Fruit fly (Drosophila melanogaster): ENCODE data around the gene RFeSP.
A peak's percentile ranks its signal among the peaks of the same experiment; 100 is the strongest.

Gene RFeSP

dm6 chr2L:1632730-1633172, 18.8 kb upstream of the RFeSP start:
- TF ChIP-seq CG8319 (GFP tag; optimal IDR thresholded peaks at IDR 0.05): no peak
- TF ChIP-seq Sox102F (GFP tag; optimal IDR thresholded peaks at IDR 0.05): no peak
- peak; percentile 76 for TF ChIP-seq CG32006 (GFP tag; optimal IDR thresholded peaks at IDR 0.05)
- TF ChIP-seq net (GFP tag; optimal IDR thresholded peaks at IDR 0.05): no peak
- no peak for TF ChIP-seq CG6854 (GFP tag; optimal IDR thresholded peaks at IDR 0.05)
- peak; percentile 8 for TF ChIP-seq Smox (GFP tag; optimal IDR thresholded peaks at IDR 0.05)
- TF ChIP-seq Ets21C (GFP tag; optimal IDR thresholded peaks at IDR 0.05): no peak
- TF ChIP-seq achi (GFP tag; optimal IDR thresholded peaks at IDR 0.05): peak; percentile 39
- peak; percentile 50 for TF ChIP-seq OdsH (GFP tag; optimal IDR thresholded peaks at IDR 0.05)
- TF ChIP-seq Eip78C (GFP tag): peak; percentile 60
- peak; percentile 6 for TF ChIP-seq CG31627 (GFP tag; optimal IDR thresholded peaks at IDR 0.05)
- peak; percentile 74 for TF ChIP-seq CG8119 (GFP tag; IDR thresholded peaks at IDR 0.05)
- peak; percentile 44 for TF ChIP-seq CG3919 (GFP tag; optimal IDR thresholded peaks at IDR 0.05)
- TF ChIP-seq cyc (GFP tag; optimal IDR thresholded peaks at IDR 0.05): peak; percentile 9
- peak; percentile 38 for TF ChIP-seq CG4318 (GFP tag; optimal IDR thresholded peaks at IDR 0.05)
- peak; percentile 18 for TF ChIP-seq acj6 (GFP tag; optimal IDR thresholded peaks at IDR 0.05)
- TF ChIP-seq Hr4 (GFP tag; optimal IDR thresholded peaks at IDR 0.05): peak; percentile 51
- peak; percentile 70 for TF ChIP-seq Gug (GFP tag; IDR thresholded peaks at IDR 0.05)
- no peak for TF ChIP-seq CG10669 (GFP tag; optimal IDR thresholded peaks at IDR 0.05)
- TF ChIP-seq Sox14 (GFP tag; optimal IDR thresholded peaks at IDR 0.05): peak; percentile 1
- TF ChIP-seq CG16779 (tag; optimal IDR thresholded peaks at IDR 0.05): no peak
- TF ChIP-seq salr (GFP tag; optimal IDR thresholded peaks at IDR 0.05): no peak
- TF ChIP-seq Sox15 (GFP tag; optimal IDR thresholded peaks at IDR 0.05): no peak
- peak; percentile 0 for TF ChIP-seq CG11902 (GFP tag; optimal IDR thresholded peaks at IDR 0.05)
- TF ChIP-seq CG6276 (GFP tag; optimal IDR thresholded peaks at IDR 0.05): peak; percentile 44
- TF ChIP-seq fkh (GFP tag; optimal IDR thresholded peaks at IDR 0.05): peak; percentile 88
- TF ChIP-seq CG6808 (GFP tag; optimal IDR thresholded peaks at IDR 0.05): no peak
- TF ChIP-seq CG15336 (GFP tag; IDR thresholded peaks at IDR 0.05): peak; percentile 87
- peak; percentile 76 for TF ChIP-seq dsx (GFP tag; optimal IDR thresholded peaks at IDR 0.05; ENCODE audit: poor library complexity, severe bottlenecking)
- peak; percentile 76 for TF ChIP-seq svp (GFP tag)
- peak; percentile 43 for TF ChIP-seq pdm3 (GFP tag; optimal IDR thresholded peaks at IDR 0.05)
- no peak for TF ChIP-seq Blimp-1 (GFP tag; optimal IDR thresholded peaks at IDR 0.05)
- peak; percentile 42 for TF ChIP-seq Hr39 (GFP tag; optimal IDR thresholded peaks at IDR 0.05)
- peak; percentile 57 for TF ChIP-seq vri (GFP tag; optimal IDR thresholded peaks at IDR 0.05)
- TF ChIP-seq eg (GFP tag; IDR thresholded peaks at IDR 0.05): peak; percentile 89
- TF ChIP-seq CG11294 (GFP tag; IDR thresholded peaks at IDR 0.05): peak; percentile 85
- peak; percentile 82 for TF ChIP-seq CG6163 (GFP tag; IDR thresholded peaks at IDR 0.05)
- TF ChIP-seq fd85E (GFP tag; optimal IDR thresholded peaks at IDR 0.05): no peak
- TF ChIP-seq CG10631 (GFP tag; optimal IDR thresholded peaks at IDR 0.05): peak; percentile 17
- TF ChIP-seq Lpt (GFP tag; optimal IDR thresholded peaks at IDR 0.05): peak; percentile 33
- peak; percentile 19 for TF ChIP-seq lz (GFP tag; optimal IDR thresholded peaks at IDR 0.05)

- peak; percentile 86 for TF ChIP-seq vri (GFP tag; optimal IDR thresholded peaks at IDR 0.05)
- peak; percentile 92 for TF ChIP-seq svp (GFP tag)
- TF ChIP-seq dac (GFP tag; optimal IDR thresholded peaks at IDR 0.05): no peak
- TF ChIP-seq CG31627 (GFP tag; optimal IDR thresholded peaks at IDR 0.05): no peak
- TF ChIP-seq CG11902 (GFP tag; optimal IDR thresholded peaks at IDR 0.05): no peak
- TF ChIP-seq pdm3 (GFP tag; optimal IDR thresholded peaks at IDR 0.05): no peak
- no peak for TF ChIP-seq acj6 (GFP tag; optimal IDR thresholded peaks at IDR 0.05)
- TF ChIP-seq fd59A (GFP tag; optimal IDR thresholded peaks at IDR 0.05): no peak
Observed at dm6 chr2L:1631441-1632313, 17.7 kb upstream of the RFeSP start.

Measured in whole organism, prepupa.